Worm (Caenorhabditis elegans) whole organism, L2 larva: ENCODE data around the gene Y47D3B.4.

ENCODE experiments used
- C34F6.9 ChIP-seq: fragments of 150-350 bp; optimal IDR thresholded peaks from 2 replicates; lab custom pipeline; 2014; ENCODE audit warnings: missing biosample characterization, missing genetic modification characterization
- F13H6.1 ChIP-seq: sonication (generic microtip); optimal IDR thresholded peaks from 2 replicates; lab custom pipeline; 2016; ENCODE audit warnings: missing genetic modification characterization, missing compliant biosample characterization
- R02D3.7 ChIP-seq: fragments of 150-350 bp; optimal IDR thresholded peaks from 2 replicates; lab custom pipeline; 2014; ENCODE audit warnings: missing biosample characterization, missing genetic modification characterization
- alr-1 ChIP-seq: fragments of 150-350 bp; optimal IDR thresholded peaks from 2 replicates; lab custom pipeline; 2014; ENCODE audit warnings: missing biosample characterization, missing genetic modification characterization
- aly-2 ChIP-seq: fragments of 150-350 bp; optimal IDR thresholded peaks from 2 replicates; lab custom pipeline; 2014; ENCODE audit warnings: missing biosample characterization, missing genetic modification characterization
- ama-1 ChIP-seq: fragments of 150-350 bp; optimal IDR thresholded peaks from 2 replicates; lab custom pipeline; 2018; ENCODE audit warnings: inconsistent platforms
- blmp-1 ChIP-seq: sonication (generic microtip); optimal IDR thresholded peaks from 2 replicates; lab custom pipeline; 2017; ENCODE audit warnings: missing genetic modification characterization, mild to moderate bottlenecking, missing compliant biosample characterization, antibody characterized with exemption, moderate library complexity; ENCODE audit not compliant: insufficient read depth
- ceh-82 ChIP-seq: fragments of 150-350 bp; optimal IDR thresholded peaks from 2 replicates; lab custom pipeline; 2014; ENCODE audit warnings: missing biosample characterization, missing genetic modification characterization
- crh-2 ChIP-seq: sonication (generic microtip); optimal IDR thresholded peaks from 2 replicates; lab custom pipeline; 2017; ENCODE audit warnings: missing biosample characterization, missing genetic modification characterization
- dmd-4 ChIP-seq: sonication (generic microtip); optimal IDR thresholded peaks from 2 replicates; lab custom pipeline; 2017; ENCODE audit warnings: missing biosample characterization, missing genetic modification characterization
- elt-1 ChIP-seq: fragments of 150-350 bp; optimal IDR thresholded peaks from 2 replicates; lab custom pipeline; 2014; ENCODE audit warnings: missing biosample characterization, missing genetic modification characterization
- elt-3 ChIP-seq: sonication (generic microtip); optimal IDR thresholded peaks from 2 replicates; lab custom pipeline; 2017; ENCODE audit warnings: missing biosample characterization, missing genetic modification characterization
- fos-1 ChIP-seq: fragments of 150-350 bp; optimal IDR thresholded peaks from 2 replicates; lab custom pipeline; 2014; ENCODE audit warnings: missing biosample characterization, missing genetic modification characterization
- gmeb-1 ChIP-seq: fragments of 150-350 bp; optimal IDR thresholded peaks from 2 replicates; lab custom pipeline; 2014; ENCODE audit warnings: missing biosample characterization, missing genetic modification characterization
- lin-11 ChIP-seq: fragments of 150-350 bp; sonication (generic microtip); optimal IDR thresholded peaks from 2 replicates; lab custom pipeline; 2014; ENCODE audit warnings: missing biosample characterization, missing genetic modification characterization, inconsistent platforms, mixed read lengths
- lin-13 ChIP-seq: fragments of 150-350 bp; optimal IDR thresholded peaks from 2 replicates; lab custom pipeline; 2014; ENCODE audit warnings: missing biosample characterization, missing genetic modification reagents, missing genetic modification characterization
- lin-39 ChIP-seq: fragments of 150-350 bp; optimal IDR thresholded peaks from 2 replicates; lab custom pipeline; 2014; ENCODE audit warnings: missing biosample characterization, missing genetic modification reagents, missing genetic modification characterization
- lsy-2 ChIP-seq, 2 experiments: fragments of 150-350 bp in 1 of 2; sonication (generic microtip) in 1 of 2; optimal IDR thresholded peaks; 2 replicates each; lab custom pipeline; 2014 to 2017; ENCODE audit warnings: missing biosample characterization in 2 of 2, missing genetic modification characterization in 2 of 2
- mab-5 ChIP-seq: fragments of 150-350 bp; optimal IDR thresholded peaks from 2 replicates; lab custom pipeline; 2014; ENCODE audit warnings: missing biosample characterization, missing genetic modification characterization
- mbf-1 ChIP-seq: sonication (generic microtip); optimal IDR thresholded peaks from 2 replicates; lab custom pipeline; 2017; ENCODE audit warnings: missing biosample characterization, missing genetic modification characterization
- mdl-1 ChIP-seq, 2 experiments: fragments of 150-350 bp in 1 of 2; sonication (generic microtip) in 1 of 2; optimal IDR thresholded peaks; 2 replicates each; lab custom pipeline; 2017; ENCODE audit warnings: missing biosample characterization in 2 of 2, missing genetic modification characterization in 2 of 2
- nhr-10 ChIP-seq: sonication (generic microtip); optimal IDR thresholded peaks from 2 replicates; lab custom pipeline; 2017; ENCODE audit warnings: missing biosample characterization, missing genetic modification characterization
- nhr-21 ChIP-seq: fragments of 150-350 bp; optimal IDR thresholded peaks from 2 replicates; lab custom pipeline; 2014; ENCODE audit warnings: missing biosample characterization, missing genetic modification characterization
- nhr-23 ChIP-seq: fragments of 150-350 bp; optimal IDR thresholded peaks from 2 replicates; lab custom pipeline; 2014; ENCODE audit warnings: missing biosample characterization, missing genetic modification reagents, missing genetic modification characterization
- nhr-237 ChIP-seq: fragments of 150-350 bp; optimal IDR thresholded peaks from 2 replicates; lab custom pipeline; 2014; ENCODE audit warnings: missing biosample characterization, missing genetic modification characterization
- nhr-25 ChIP-seq: fragments of 150-350 bp; sonication (generic microtip); optimal IDR thresholded peaks from 3 replicates; lab custom pipeline; 2014; ENCODE audit warnings: missing biosample characterization, missing genetic modification characterization
- nhr-77 ChIP-seq: fragments of 150-350 bp; optimal IDR thresholded peaks from 2 replicates; lab custom pipeline; 2014; ENCODE audit warnings: missing biosample characterization, missing genetic modification characterization
- peb-1 ChIP-seq: fragments of 150-350 bp; optimal IDR thresholded peaks from 2 replicates; lab custom pipeline; 2014; ENCODE audit warnings: missing biosample characterization, missing genetic modification characterization
- sem-4 ChIP-seq: fragments of 150-350 bp; optimal IDR thresholded peaks from 2 replicates; lab custom pipeline; 2014; ENCODE audit warnings: missing biosample characterization, missing genetic modification reagents, missing genetic modification characterization
- sma-3 ChIP-seq: sonication (generic microtip); optimal IDR thresholded peaks from 2 replicates; lab custom pipeline; 2016; ENCODE audit warnings: missing genetic modification reagents, missing genetic modification characterization, missing compliant biosample characterization
- snpc-4 ChIP-seq: fragments of 150-350 bp; optimal IDR thresholded peaks from 2 replicates; lab custom pipeline; 2014; ENCODE audit warnings: missing biosample characterization, missing genetic modification characterization
- unc-62 ChIP-seq: fragments of 150-350 bp; optimal IDR thresholded peaks from 2 replicates; lab custom pipeline; 2014; ENCODE audit warnings: missing biosample characterization, missing genetic modification reagents, missing genetic modification characterization
- ztf-4 ChIP-seq: fragments of 150-350 bp; optimal IDR thresholded peaks from 2 replicates; lab custom pipeline; 2014; ENCODE audit warnings: missing biosample characterization, missing genetic modification characterization

Gene Y47D3B.4

ce11 chrIII:11391601-11392520, 13.3 kb upstream of the Y47D3B.4 start:
- TF ChIP-seq C34F6.9 (tag; lab: Kevin White, UChicago) (peak; percentile 3), unc-62 (GFP tag; lab: Kevin White, UChicago) (no peak), elt-3 (tag; lab: Kevin White, UChicago) (no peak), lsy-2 (tag; optimal IDR thresholded peaks at IDR 0.05; lab: Kevin White, UChicago) (peak in 1 of 2 experiments; percentile 28), lin-13 (GFP tag; lab: Kevin White, UChicago) (no peak), lin-11 (tag; lab: Kevin White, UChicago) (no peak), mdl-1 (tag; optimal IDR thresholded peaks at IDR 0.05; lab: Kevin White, UChicago) (no peak), lin-39 (tag; lab: Kevin White, UChicago) (no peak), sma-3 (GFP tag; lab: Kevin White, UChicago) (no peak), dmd-4 (tag; lab: Kevin White, UChicago) (no peak)

- TF ChIP-seq sem-4 (tag; lab: Kevin White, UChicago), result no peak
- TF ChIP-seq nhr-25 (tag; lab: Kevin White, UChicago), result no peak
- no peak for TF ChIP-seq ama-1 (lab: Kevin White, UChicago)
- TF ChIP-seq unc-62 (GFP tag; lab: Kevin White, UChicago), result no peak
- TF ChIP-seq nhr-10 (tag; lab: Kevin White, UChicago), result no peak
- TF ChIP-seq nhr-23, result no peak
- no peak for TF ChIP-seq aly-2
Measured at ce11 chrIII:11392740-11393139, 12.4 kb upstream of the Y47D3B.4 start.

ce11 chrIII:11393162-11393561, 12.0 kb upstream of the Y47D3B.4 start, which contains the start of gene nlp-21:
Gene nlp-21 (minus strand): TSS chrIII:11393262.
- TF ChIP-seq mab-5, result no peak
- no peak for TF ChIP-seq dmd-4 (tag; lab: Kevin White, UChicago)
- TF ChIP-seq crh-2 (tag; lab: Kevin White, UChicago), result no peak
- no peak for TF ChIP-seq mbf-1 (tag; lab: Kevin White, UChicago)
- TF ChIP-seq ceh-82 (tag; lab: Kevin White, UChicago), result no peak

- TF ChIP-seq R02D3.7 (tag; lab: Kevin White, UChicago), result no peak
- no peak for TF ChIP-seq lsy-2 (tag; optimal IDR thresholded peaks at IDR 0.05; lab: Kevin White, UChicago)
- no peak for TF ChIP-seq ztf-4
- TF ChIP-seq nhr-23, result no peak
- no peak for TF ChIP-seq nhr-77 (tag; lab: Kevin White, UChicago)
- no peak for TF ChIP-seq F13H6.1 (tag; lab: Kevin White, UChicago)
- TF ChIP-seq nhr-25 (tag; lab: Kevin White, UChicago), result no peak
- TF ChIP-seq mbf-1 (tag; lab: Kevin White, UChicago), result no peak
- TF ChIP-seq C34F6.9 (tag; lab: Kevin White, UChicago), result no peak
- no peak for TF ChIP-seq elt-1 (tag; lab: Kevin White, UChicago)
- no peak for TF ChIP-seq lin-11 (tag; lab: Kevin White, UChicago)
- no peak for TF ChIP-seq elt-3 (tag; lab: Kevin White, UChicago)
- TF ChIP-seq sem-4 (tag; lab: Kevin White, UChicago), result no peak
- TF ChIP-seq nhr-237 (tag; lab: Kevin White, UChicago), result no peak
- no peak for TF ChIP-seq snpc-4
- no peak for TF ChIP-seq mab-5
- no peak for TF ChIP-seq lin-39 (tag; lab: Kevin White, UChicago)
- TF ChIP-seq fos-1, result no peak
- TF ChIP-seq alr-1 (tag; lab: Kevin White, UChicago), result no peak
- no peak for TF ChIP-seq nhr-10 (tag; lab: Kevin White, UChicago)
Measured at ce11 chrIII:11397499-11397898, 7.7 kb upstream of the Y47D3B.4 start, which contains the start of gene Y47D3B.3. Gene Y47D3B.3 (plus strand): TSS chrIII:11397799.

ce11 chrIII:11402717-11403116, 2.4 kb upstream of the Y47D3B.4 start, which contains the start of gene Y47D3B.12:
Gene Y47D3B.12 (plus strand): TSS chrIII:11403017.
- TF ChIP-seq gmeb-1 (tag; lab: Kevin White, UChicago) (no peak), C34F6.9 (tag; lab: Kevin White, UChicago) (no peak), blmp-1 (tag; lab: Kevin White, UChicago) (no peak), peb-1 (no peak), nhr-21 (tag; lab: Kevin White, UChicago) (no peak)
